Fruit fly (Drosophila melanogaster) whole organism, embryonic: ENCODE measurements around the gene CG34301.

Experiments
- CG10147 ChIP-seq: fragments of 200-800 bp; sonication (Bioruptor generic); optimal IDR thresholded peaks from 2 replicates; lab custom pipeline; 2019; ENCODE audit warnings: missing biosample characterization, mild to moderate bottlenecking, missing genetic modification characterization, moderate library complexity
- CG10366 ChIP-seq: fragments of 200-800 bp; sonication (Bioruptor generic); IDR thresholded peaks from 2 replicates; pipeline ENCODE4 v1.3.6; 2022; ENCODE audit warnings: missing biosample characterization, missing genetic modification characterization
- CG10654 ChIP-seq: fragments of 200-800 bp; sonication (Bioruptor generic); optimal IDR thresholded peaks from 2 replicates; lab custom pipeline; 2016; ENCODE audit warnings: missing biosample characterization, missing genetic modification characterization
- CG13287 ChIP-seq: fragments of 200-800 bp; sonication (Bioruptor generic); IDR thresholded peaks from 2 replicates; pipeline ENCODE4 v1.3.6; 2022; ENCODE audit warnings: missing biosample characterization, missing genetic modification characterization; ENCODE audit not compliant: partially characterized antibody
- CG14667 ChIP-seq: fragments of 200-800 bp; sonication (Bioruptor generic); IDR thresholded peaks from 2 replicates; pipeline ENCODE4 v1.3.6; 2022; ENCODE audit warnings: missing biosample characterization, missing genetic modification characterization
- CG1529 ChIP-seq: fragments of 200-800 bp; sonication (Bioruptor generic); optimal IDR thresholded peaks from 3 replicates; lab custom pipeline; 2018; ENCODE audit warnings: missing biosample characterization, missing genetic modification characterization
- CG16863 ChIP-seq: fragments of 200-800 bp; sonication (Bioruptor generic); optimal IDR thresholded peaks from 3 replicates; lab custom pipeline; 2016; ENCODE audit warnings: missing biosample characterization, missing genetic modification characterization
- CG17568 ChIP-seq: fragments of 200-800 bp; sonication (Bioruptor generic); optimal IDR thresholded peaks from 2 replicates; lab custom pipeline; 2018; ENCODE audit warnings: missing biosample characterization, mild to moderate bottlenecking, missing genetic modification characterization, moderate library complexity
- CG17912 ChIP-seq: fragments of 200-800 bp; sonication (Bioruptor generic); optimal IDR thresholded peaks from 2 replicates; lab custom pipeline; 2018; ENCODE audit warnings: missing biosample characterization, mild to moderate bottlenecking, missing genetic modification characterization
- CG18262 ChIP-seq: fragments of 200-800 bp; optimal IDR thresholded peaks from 3 replicates; lab custom pipeline; 2019; ENCODE audit warnings: missing biosample characterization, mild to moderate bottlenecking, missing genetic modification characterization, moderate library complexity
- CG18476 ChIP-seq: fragments of 200-800 bp; sonication (Bioruptor generic); optimal IDR thresholded peaks from 2 replicates; lab custom pipeline; 2016; ENCODE audit warnings: missing biosample characterization, mild to moderate bottlenecking, missing genetic modification characterization
- CG3281 ChIP-seq: fragments of 200-800 bp; sonication (Bioruptor generic); optimal IDR thresholded peaks from 3 replicates; lab custom pipeline; 2017; ENCODE audit warnings: missing biosample characterization, mild to moderate bottlenecking, missing genetic modification characterization
- CG4730 ChIP-seq: fragments of 200-800 bp; sonication (Bioruptor generic); IDR thresholded peaks from 2 replicates; pipeline ENCODE4 v1.3.6; 2022; ENCODE audit warnings: missing biosample characterization, missing genetic modification characterization
- CG5245 ChIP-seq: fragments of 200-800 bp; sonication (Bioruptor generic); optimal IDR thresholded peaks from 3 replicates; lab custom pipeline; 2016; ENCODE audit warnings: missing biosample characterization, missing genetic modification characterization
- CG6683 ChIP-seq: fragments of 200-800 bp; sonication (Bioruptor generic); optimal IDR thresholded peaks from 2 replicates; lab custom pipeline; 2017; ENCODE audit warnings: missing biosample characterization, mild to moderate bottlenecking, missing genetic modification characterization, missing genetic modification reagents
- CG7839 ChIP-seq: fragments of 200-800 bp; sonication (Bioruptor generic); optimal IDR thresholded peaks from 3 replicates; lab custom pipeline; 2018; ENCODE audit warnings: missing biosample characterization, mild to moderate bottlenecking, missing genetic modification characterization, moderate library complexity
- CG8924 ChIP-seq: fragments of 200-800 bp; optimal IDR thresholded peaks from 3 replicates; lab custom pipeline; 2019; ENCODE audit warnings: missing biosample characterization, mild to moderate bottlenecking, missing genetic modification characterization, moderate library complexity
- Dek ChIP-seq: fragments of 200-800 bp; sonication (Bioruptor generic); optimal IDR thresholded peaks from 3 replicates; lab custom pipeline; 2019; ENCODE audit warnings: missing biosample characterization, mild to moderate bottlenecking, missing genetic modification characterization, moderate library complexity
- Dip3 ChIP-seq: fragments of 200-800 bp; sonication (Bioruptor generic); optimal IDR thresholded peaks from 3 replicates; lab custom pipeline; 2016; ENCODE audit warnings: missing biosample characterization, missing genetic modification characterization
- Drgx ChIP-seq: fragments of 200-800 bp; sonication (Bioruptor generic); IDR thresholded peaks from 2 replicates; pipeline ENCODE4 v1.3.6; 2022; ENCODE audit warnings: missing biosample characterization, missing genetic modification characterization
- Eip74EF ChIP-seq, 2 experiments: fragments of 200-800 bp in 1 of 2; fragments of >200 bp in 1 of 2; sonication (Bioruptor generic) in 1 of 2; optimal IDR thresholded peaks; 2 replicates each; lab custom pipeline; 2017 to 2019; ENCODE audit warnings: missing biosample characterization in 2 of 2, missing genetic modification characterization in 2 of 2, mild to moderate bottlenecking in 1 of 2, moderate library complexity in 1 of 2
- H2.0 ChIP-seq: fragments of 200-800 bp; sonication (Bioruptor generic); IDR thresholded peaks from 2 replicates; pipeline ENCODE4 v1.3.6; 2022; ENCODE audit warnings: missing biosample characterization, missing genetic modification characterization
- Hey ChIP-seq: fragments of 200-800 bp; sonication (Bioruptor generic); optimal IDR thresholded peaks from 3 replicates; lab custom pipeline; 2018; ENCODE audit warnings: missing biosample characterization, mild to moderate bottlenecking, missing genetic modification characterization
- NC2α ChIP-seq: fragments of 200-800 bp; sonication (Bioruptor generic); optimal IDR thresholded peaks from 2 replicates; lab custom pipeline; 2016; ENCODE audit warnings: missing biosample characterization, missing genetic modification characterization
- NfI ChIP-seq: fragments of 200-800 bp; sonication (Bioruptor generic); optimal IDR thresholded peaks from 3 replicates; lab custom pipeline; 2018; ENCODE audit warnings: missing biosample characterization, mild to moderate bottlenecking, missing genetic modification characterization, moderate library complexity
- Oaz ChIP-seq: fragments of 200-800 bp; sonication (Bioruptor generic); IDR thresholded peaks from 2 replicates; pipeline ENCODE4 v1.3.6; 2022; ENCODE audit warnings: missing biosample characterization, missing genetic modification characterization
- Pdp1 ChIP-seq, 2 experiments: fragments of 200-800 bp; sonication (Bioruptor generic); optimal IDR thresholded peaks; 3 replicates each; lab custom pipeline; 2016; ENCODE audit warnings: missing biosample characterization in 2 of 2, missing genetic modification characterization in 2 of 2, mild to moderate bottlenecking in 1 of 2, moderate library complexity in 1 of 2
- Ptx1 ChIP-seq: fragments of 200-800 bp; sonication (Bioruptor generic); IDR thresholded peaks from 2 replicates; pipeline ENCODE4 v1.3.6; 2022; ENCODE audit warnings: missing biosample characterization, missing genetic modification characterization
- Rfx ChIP-seq: fragments of 200-800 bp; sonication (Bioruptor generic); IDR thresholded peaks from 2 replicates; pipeline ENCODE4 v1.3.6; 2022; ENCODE audit warnings: missing biosample characterization, missing genetic modification characterization
- YL-1 ChIP-seq: fragments of 200-800 bp; sonication (Bioruptor generic); optimal IDR thresholded peaks from 3 replicates; lab custom pipeline; 2017; ENCODE audit warnings: missing biosample characterization, mild to moderate bottlenecking, missing genetic modification characterization
- ac ChIP-seq: fragments of 200-800 bp; sonication (Bioruptor generic); optimal IDR thresholded peaks from 3 replicates; lab custom pipeline; 2017; ENCODE audit warnings: missing biosample characterization, mild to moderate bottlenecking, missing genetic modification characterization
- bab2 ChIP-seq: fragments of 200-800 bp; sonication (Bioruptor generic); optimal IDR thresholded peaks from 2 replicates; lab custom pipeline; 2016; ENCODE audit warnings: missing biosample characterization, missing genetic modification characterization
- cato ChIP-seq: fragments of 200-800 bp; sonication (Bioruptor generic); optimal IDR thresholded peaks from 2 replicates; lab custom pipeline; 2016; ENCODE audit warnings: missing biosample characterization, missing genetic modification characterization, borderline replicate concordance
- cg ChIP-seq: fragments of 200-800 bp; sonication (Bioruptor generic); optimal IDR thresholded peaks from 3 replicates; lab custom pipeline; 2019; ENCODE audit warnings: missing biosample characterization, mild to moderate bottlenecking, missing genetic modification characterization, moderate library complexity
- ci ChIP-seq: fragments of 200-800 bp; sonication (Bioruptor generic); IDR thresholded peaks from 3 replicates; pipeline ENCODE4 v1.3.6; 2022; ENCODE audit warnings: missing biosample characterization, missing genetic modification characterization
- crp ChIP-seq, 2 experiments: fragments of 200-800 bp; sonication (Bioruptor generic); optimal IDR thresholded peaks; 2 replicates in 1 of 2; 3 replicates in 1 of 2; lab custom pipeline; 2017; ENCODE audit warnings: missing biosample characterization in 2 of 2, missing genetic modification characterization in 2 of 2, mild to moderate bottlenecking in 1 of 2, moderate library complexity in 1 of 2
- en ChIP-seq: fragments of 200-800 bp; sonication (Bioruptor generic); optimal IDR thresholded peaks from 2 replicates; lab custom pipeline; 2016; ENCODE audit warnings: missing biosample characterization, missing genetic modification characterization
- exex ChIP-seq: fragments of 200-800 bp; sonication (Bioruptor generic); optimal IDR thresholded peaks from 4 replicates; lab custom pipeline; 2018; ENCODE audit warnings: missing biosample characterization, mild to moderate bottlenecking, missing genetic modification characterization, moderate library complexity
- gfzf ChIP-seq: fragments of 200-800 bp; sonication (Bioruptor generic); optimal IDR thresholded peaks from 2 replicates; lab custom pipeline; 2016; ENCODE audit warnings: missing biosample characterization, mild to moderate bottlenecking, missing genetic modification characterization, moderate library complexity
- klu ChIP-seq: fragments of 200-800 bp; sonication (Bioruptor generic); IDR thresholded peaks from 2 replicates; pipeline ENCODE4 v1.3.6; 2022; ENCODE audit warnings: missing biosample characterization, missing genetic modification characterization
- kni ChIP-seq: fragments of 200-800 bp; sonication (Bioruptor generic); optimal IDR thresholded peaks from 3 replicates; lab custom pipeline; 2017; ENCODE audit warnings: mild to moderate bottlenecking, missing biosample characterization, missing genetic modification reagents, missing genetic modification characterization
- mam ChIP-seq: fragments of 200-800 bp; sonication (Bioruptor generic); optimal IDR thresholded peaks from 3 replicates; lab custom pipeline; 2016; ENCODE audit warnings: missing biosample characterization, missing genetic modification characterization
- odd ChIP-seq: fragments of 200-800 bp; sonication (Bioruptor generic); optimal IDR thresholded peaks from 2 replicates; lab custom pipeline; 2017; ENCODE audit warnings: missing biosample characterization, mild to moderate bottlenecking, missing genetic modification characterization
- ranshi ChIP-seq: fragments of 200-800 bp; sonication (Bioruptor generic); IDR thresholded peaks from 2 replicates; pipeline ENCODE4 v1.3.6; 2022; ENCODE audit warnings: missing biosample characterization, missing genetic modification characterization
- schlank ChIP-seq: fragments of 200-800 bp; sonication (Bioruptor generic); optimal IDR thresholded peaks from 2 replicates; lab custom pipeline; 2018; ENCODE audit warnings: missing biosample characterization, mild to moderate bottlenecking, missing genetic modification characterization
- sd ChIP-seq: fragments of 200-800 bp; sonication (Bioruptor generic); optimal IDR thresholded peaks from 3 replicates; lab custom pipeline; 2018; ENCODE audit warnings: missing biosample characterization, mild to moderate bottlenecking, missing genetic modification characterization, moderate library complexity
- stc ChIP-seq: fragments of 200-800 bp; sonication (Bioruptor generic); IDR thresholded peaks from 2 replicates; pipeline ENCODE4 v1.3.6; 2022; ENCODE audit warnings: missing biosample characterization, missing genetic modification characterization
- tin ChIP-seq: fragments of 200-800 bp; sonication (Bioruptor generic); optimal IDR thresholded peaks from 3 replicates; lab custom pipeline; 2016; ENCODE audit warnings: missing biosample characterization, missing genetic modification characterization
- wor ChIP-seq: fragments of 200-800 bp; sonication (Bioruptor generic); IDR thresholded peaks from 2 replicates; pipeline ENCODE4 v1.3.6; 2022; ENCODE audit warnings: missing biosample characterization, missing genetic modification characterization

CG34301 gene

DNA sequence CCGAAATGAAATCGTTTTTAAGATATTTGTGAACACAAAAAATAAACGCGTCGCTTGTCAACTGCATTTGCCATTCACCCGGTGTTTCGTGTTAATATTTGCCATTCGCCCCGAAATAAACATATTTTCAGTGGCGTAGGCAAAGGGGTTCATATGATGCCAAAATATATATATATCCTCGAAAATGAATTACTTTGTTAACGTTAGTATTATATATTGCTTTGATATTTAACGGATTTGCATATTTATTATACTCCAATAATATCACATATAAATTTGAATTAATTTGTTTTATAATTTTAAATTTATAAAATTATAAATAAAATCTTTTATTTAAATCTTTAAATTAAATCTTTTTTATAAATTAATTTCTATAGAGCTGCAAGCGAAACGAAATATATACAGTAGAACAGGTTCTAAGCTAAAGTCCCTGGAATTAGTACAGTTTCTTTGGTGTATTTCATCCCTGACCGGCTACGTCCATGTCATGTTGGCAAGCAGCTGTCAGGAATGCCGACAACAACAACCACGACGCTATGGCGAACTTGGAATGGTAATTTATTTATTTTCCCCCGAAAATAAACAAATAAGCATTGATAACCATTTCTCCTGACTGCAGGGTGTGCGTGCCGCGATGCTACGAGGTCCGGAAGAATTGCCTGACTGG, 41.5 kb upstream of the CG34301 start, which contains the start of the genes M1BP and CG8202 (continued):
- TF ChIP-seq stc (GFP tag; lab: Robert Waterston, UW), result 0 out of 2 replicates have a peak, but pooled peaks have one; percentile 39
- peak; percentile 85 for TF ChIP-seq CG10654 (GFP tag; lab: Kevin White, UChicago)
- no peak for TF ChIP-seq kni (GFP tag; lab: Kevin White, UChicago)
- peak; percentile 92 for TF ChIP-seq odd (GFP tag; lab: Kevin White, UChicago)
- TF ChIP-seq CG13287, result no peak
- TF ChIP-seq ci (GFP tag; lab: Robert Waterston, UW), result peak; percentile 67; the same call in 2 of the 3 replicates
- peak; percentile 97 for TF ChIP-seq CG18262 (tag; lab: Kevin White, UChicago)
- TF ChIP-seq CG14667, result peak; percentile 77
- TF ChIP-seq CG10366 (GFP tag; lab: Robert Waterston, UW), result peak; percentile 70
- TF ChIP-seq Hey (tag; lab: Kevin White, UChicago), result no peak
- no peak for TF ChIP-seq NC2α (GFP tag; lab: Kevin White, UChicago)
- TF ChIP-seq tin (GFP tag; lab: Kevin White, UChicago), result peak; percentile 88
- TF ChIP-seq Dip3 (GFP tag; lab: Kevin White, UChicago), result peak; percentile 13
- peak; percentile 80 for TF ChIP-seq Rfx
- TF ChIP-seq schlank, result peak; percentile 53
- peak; percentile 56 for TF ChIP-seq wor (GFP tag; lab: Robert Waterston, UW)
- TF ChIP-seq cato (GFP tag; lab: Kevin White, UChicago), result peak; percentile 81
- TF ChIP-seq CG1529 (GFP tag; lab: Kevin White, UChicago), result peak; percentile 64
- peak; percentile 55 for TF ChIP-seq bab2 (GFP tag; lab: Kevin White, UChicago)
- TF ChIP-seq CG6683, result peak; percentile 86
- peak; percentile 71 for TF ChIP-seq CG4730 (GFP tag; lab: Robert Waterston, UW)
- peak; percentile 74 for TF ChIP-seq ac (GFP tag; lab: Kevin White, UChicago)
- TF ChIP-seq crp (GFP tag; optimal IDR thresholded peaks at IDR 0.05; lab: Kevin White, UChicago), result peak in 1 of 2 experiments; percentile 73
- peak; percentile 96 for TF ChIP-seq CG8924
- TF ChIP-seq ranshi (GFP tag; lab: Robert Waterston, UW), result peak; percentile 92
- TF ChIP-seq NfI (GFP tag; lab: Kevin White, UChicago), result peak; percentile 92
- peak; percentile 74 for TF ChIP-seq Drgx (GFP tag; lab: Robert Waterston, UW)
- peak; percentile 52 for TF ChIP-seq H2.0 (GFP tag; lab: Robert Waterston, UW)
- peak; percentile 93 for TF ChIP-seq CG3281 (GFP tag; lab: Kevin White, UChicago)
- TF ChIP-seq Pdp1 (GFP tag; optimal IDR thresholded peaks at IDR 0.05; lab: Kevin White, UChicago), result peak; percentile 55 to 57
- peak; percentile 67; the same call in 1 of the 2 replicates for TF ChIP-seq klu
- TF ChIP-seq CG16863 (GFP tag; lab: Kevin White, UChicago), result peak; percentile 55
- peak; percentile 93 for TF ChIP-seq sd (tag; lab: Kevin White, UChicago)
- peak; percentile 85 for TF ChIP-seq YL-1
- TF ChIP-seq CG5245 (GFP tag; lab: Kevin White, UChicago), result peak; percentile 76
- no peak for TF ChIP-seq CG17568
- TF ChIP-seq cg (GFP tag; lab: Kevin White, UChicago), result no peak
- no peak for TF ChIP-seq Eip74EF (GFP tag; optimal IDR thresholded peaks at IDR 0.05; lab: Kevin White, UChicago)
- peak; percentile 68 for TF ChIP-seq CG17912 (GFP tag; lab: Kevin White, UChicago)
- peak; percentile 94 for TF ChIP-seq CG7839 (tag; lab: Kevin White, UChicago)
- TF ChIP-seq exex (tag; lab: Kevin White, UChicago), result peak; percentile 66
- TF ChIP-seq gfzf, result no peak
- peak; percentile 85 for TF ChIP-seq Ptx1
- peak; percentile 89 for TF ChIP-seq CG10147
- no peak for TF ChIP-seq Oaz (GFP tag; lab: Robert Waterston, UW)
- no peak for TF ChIP-seq Dek (tag; lab: Kevin White, UChicago)
- TF ChIP-seq mam, result peak; percentile 78
- TF ChIP-seq CG18476 (GFP tag; lab: Kevin White, UChicago), result peak; percentile 53
- TF ChIP-seq en (GFP tag; lab: Kevin White, UChicago), result no peak
